Fruit fly (Drosophila melanogaster) whole organism, embryonic: ENCODE data around the gene mRpL51.

Experiments
- Adf1 ChIP-seq: fragments of 200-800 bp; sonication (Bioruptor generic); IDR thresholded peaks from 2 replicates; pipeline ENCODE4 v1.3.6; 2022; ENCODE audit warnings: missing biosample characterization, missing genetic modification characterization
- CG10147 ChIP-seq: fragments of 200-800 bp; sonication (Bioruptor generic); optimal IDR thresholded peaks from 2 replicates; lab custom pipeline; 2019; ENCODE audit warnings: missing biosample characterization, mild to moderate bottlenecking, missing genetic modification characterization, moderate library complexity
- CG10209 ChIP-seq: fragments of 200-800 bp; sonication (Bioruptor generic); optimal IDR thresholded peaks from 3 replicates; lab custom pipeline; 2017; ENCODE audit warnings: missing biosample characterization, mild to moderate bottlenecking, missing genetic modification characterization, missing genetic modification reagents
- CG1024 ChIP-seq: fragments of 200-800 bp; sonication (Bioruptor generic); IDR thresholded peaks from 2 replicates; pipeline ENCODE4 v1.3.6; 2022; ENCODE audit warnings: missing biosample characterization, missing genetic modification characterization
- CG12104 ChIP-seq: fragments of 200-800 bp; sonication (Bioruptor generic); optimal IDR thresholded peaks from 3 replicates; lab custom pipeline; 2016; ENCODE audit warnings: missing biosample characterization, missing genetic modification characterization
- CG1647 ChIP-seq: fragments of 200-800 bp; sonication (Bioruptor generic); optimal IDR thresholded peaks from 3 replicates; lab custom pipeline; 2016; ENCODE audit warnings: missing biosample characterization, missing genetic modification characterization
- CG17829 ChIP-seq: fragments of 200-800 bp; optimal IDR thresholded peaks from 2 replicates; lab custom pipeline; 2019; ENCODE audit warnings: missing biosample characterization, mild to moderate bottlenecking, missing genetic modification characterization, moderate library complexity
- CG30431 ChIP-seq: fragments of 200-800 bp; sonication (Bioruptor generic); optimal IDR thresholded peaks from 2 replicates; lab custom pipeline; 2017; ENCODE audit warnings: missing biosample characterization, missing genetic modification characterization
- CG31365 ChIP-seq: fragments of 200-800 bp; sonication (Bioruptor generic); optimal IDR thresholded peaks from 2 replicates; lab custom pipeline; 2018; ENCODE audit warnings: missing biosample characterization, mild to moderate bottlenecking, missing genetic modification characterization
- CG34224 ChIP-seq: fragments of 200-800 bp; sonication (Bioruptor generic); IDR thresholded peaks from 3 replicates; pipeline ENCODE4 v1.3.6; 2022; ENCODE audit warnings: missing biosample characterization, missing genetic modification characterization; ENCODE audit not compliant: partially characterized antibody
- CG34422 ChIP-seq: fragments of 200-800 bp; sonication (Bioruptor generic); IDR thresholded peaks from 3 replicates; pipeline ENCODE4 v1.3.6; 2022; ENCODE audit warnings: missing biosample characterization, missing genetic modification characterization
- CG6854 ChIP-seq: fragments of 200-800 bp; sonication (Bioruptor generic); optimal IDR thresholded peaks from 3 replicates; lab custom pipeline; 2017; ENCODE audit warnings: missing biosample characterization, mild to moderate bottlenecking, missing genetic modification characterization
- CG7786 ChIP-seq: fragments of 200-800 bp; sonication (Bioruptor generic); optimal IDR thresholded peaks from 2 replicates; lab custom pipeline; 2016; ENCODE audit warnings: missing biosample characterization, missing genetic modification characterization
- Dfd ChIP-seq, 2 experiments: fragments of >200 bp; optimal IDR thresholded peaks; 2 replicates each; lab custom pipeline; 2017; ENCODE audit warnings: missing biosample characterization in 2 of 2, missing genetic modification characterization in 2 of 2
- Ets97D ChIP-seq: fragments of 200-800 bp; sonication (Bioruptor generic); optimal IDR thresholded peaks from 3 replicates; lab custom pipeline; 2016; ENCODE audit warnings: missing biosample characterization, missing genetic modification characterization
- Gsc ChIP-seq: fragments of 200-800 bp; sonication (Bioruptor generic); IDR thresholded peaks from 2 replicates; pipeline ENCODE4 v1.3.6; 2022; ENCODE audit warnings: missing biosample characterization, missing genetic modification characterization
- Lhr ChIP-seq: fragments of 200-800 bp; sonication (Bioruptor generic); optimal IDR thresholded peaks from 3 replicates; lab custom pipeline; 2017; ENCODE audit warnings: mild to moderate bottlenecking, missing biosample characterization, missing genetic modification reagents, missing genetic modification characterization
- Mes4 ChIP-seq: fragments of 200-800 bp; sonication (Bioruptor generic); optimal IDR thresholded peaks from 2 replicates; lab custom pipeline; 2016; ENCODE audit warnings: missing biosample characterization, missing genetic modification characterization
- Myb ChIP-seq: fragments of 200-800 bp; sonication (Bioruptor generic); optimal IDR thresholded peaks from 2 replicates; lab custom pipeline; 2016; ENCODE audit warnings: missing biosample characterization, missing genetic modification characterization
- Nf-YB ChIP-seq: fragments of 200-800 bp; sonication (Bioruptor generic); optimal IDR thresholded peaks from 3 replicates; lab custom pipeline; 2019; ENCODE audit warnings: missing biosample characterization, mild to moderate bottlenecking, missing genetic modification characterization, moderate library complexity
- PHDP ChIP-seq: fragments of 200-800 bp; sonication (Bioruptor generic); optimal IDR thresholded peaks from 3 replicates; lab custom pipeline; 2018; ENCODE audit warnings: missing biosample characterization, mild to moderate bottlenecking, missing genetic modification characterization, moderate library complexity
- Rfx ChIP-seq: fragments of 200-800 bp; sonication (Bioruptor generic); IDR thresholded peaks from 2 replicates; pipeline ENCODE4 v1.3.6; 2022; ENCODE audit warnings: missing biosample characterization, missing genetic modification characterization
- Sin3A ChIP-seq: fragments of >200 bp; optimal IDR thresholded peaks from 2 replicates; lab custom pipeline; 2018
- Sox100B ChIP-seq: fragments of 200-800 bp; sonication (Bioruptor generic); optimal IDR thresholded peaks from 3 replicates; lab custom pipeline; 2018; ENCODE audit warnings: missing biosample characterization, mild to moderate bottlenecking, missing genetic modification characterization
- Taf1 ChIP-seq: fragments of 200-800 bp; sonication (Bioruptor generic); IDR thresholded peaks from 2 replicates; pipeline ENCODE4 v1.3.6; 2022; ENCODE audit warnings: missing biosample characterization, missing genetic modification characterization
- Tbp ChIP-seq: fragments of >200 bp; optimal IDR thresholded peaks from 2 replicates; lab custom pipeline; 2018; ENCODE audit warnings: missing biosample characterization, missing genetic modification characterization
- Xrp1 ChIP-seq: fragments of 200-800 bp; sonication (Bioruptor generic); IDR thresholded peaks from 2 replicates; pipeline ENCODE4 v1.3.6; 2022; ENCODE audit warnings: missing biosample characterization, missing genetic modification characterization
- ac ChIP-seq: fragments of 200-800 bp; sonication (Bioruptor generic); optimal IDR thresholded peaks from 3 replicates; lab custom pipeline; 2017; ENCODE audit warnings: missing biosample characterization, mild to moderate bottlenecking, missing genetic modification characterization
- ase ChIP-seq: fragments of 200-800 bp; sonication (Bioruptor generic); IDR thresholded peaks from 3 replicates; pipeline ENCODE4 v1.3.6; 2022; ENCODE audit warnings: missing biosample characterization, missing genetic modification characterization
- bab2 ChIP-seq: fragments of 200-800 bp; sonication (Bioruptor generic); optimal IDR thresholded peaks from 2 replicates; lab custom pipeline; 2016; ENCODE audit warnings: missing biosample characterization, missing genetic modification characterization
- cad ChIP-seq: fragments of >200 bp; optimal IDR thresholded peaks from 2 replicates; lab custom pipeline; 2017; ENCODE audit warnings: missing biosample characterization, missing genetic modification characterization
- chm ChIP-seq: fragments of 200-800 bp; sonication (Bioruptor generic); IDR thresholded peaks from 2 replicates; pipeline ENCODE4 v1.3.6; 2022; ENCODE audit warnings: missing biosample characterization, missing genetic modification characterization
- chn ChIP-seq: fragments of 200-800 bp; sonication (Bioruptor generic); optimal IDR thresholded peaks from 2 replicates; lab custom pipeline; 2016; ENCODE audit warnings: missing biosample characterization, missing genetic modification characterization
- ems ChIP-seq: fragments of 200-800 bp; sonication (Bioruptor generic); optimal IDR thresholded peaks from 3 replicates; lab custom pipeline; 2016; ENCODE audit warnings: missing biosample characterization, missing genetic modification characterization
- fd96Cb ChIP-seq: fragments of 200-800 bp; sonication (Bioruptor generic); optimal IDR thresholded peaks from 2 replicates; lab custom pipeline; 2018; ENCODE audit warnings: missing biosample characterization, mild to moderate bottlenecking, missing genetic modification characterization, moderate library complexity
- gce ChIP-seq: fragments of 200-800 bp; sonication (Bioruptor generic); IDR thresholded peaks from 3 replicates; pipeline ENCODE4 v1.3.6; 2022; ENCODE audit warnings: missing biosample characterization, missing genetic modification characterization
- gcm2 ChIP-seq: fragments of 200-800 bp; sonication (Bioruptor generic); optimal IDR thresholded peaks from 2 replicates; lab custom pipeline; 2016; ENCODE audit warnings: missing biosample characterization, missing genetic modification characterization
- hbn ChIP-seq: fragments of 200-800 bp; sonication (Bioruptor generic); IDR thresholded peaks from 2 replicates; pipeline ENCODE4 v1.3.6; 2022; ENCODE audit warnings: missing biosample characterization, missing genetic modification characterization; ENCODE audit not compliant: partially characterized antibody
- lov ChIP-seq, 2 experiments: fragments of 200-800 bp in 1 of 2; fragments of >200 bp in 1 of 2; sonication (Bioruptor generic) in 1 of 2; IDR thresholded peaks in 1 of 2; optimal IDR thresholded peaks in 1 of 2; 2 replicates in 1 of 2; 3 replicates in 1 of 2; pipeline versions ENCODE4 v1.3.6 to Lab custom; 2017 to 2022; ENCODE audit warnings: missing biosample characterization in 1 of 2, missing genetic modification characterization in 1 of 2
- onecut ChIP-seq: fragments of 200-800 bp; sonication (Bioruptor generic); IDR thresholded peaks from 2 replicates; pipeline ENCODE4 v1.3.6; 2022; ENCODE audit warnings: missing biosample characterization, missing genetic modification characterization
- phol ChIP-seq: fragments of 200-800 bp; sonication (Bioruptor generic); optimal IDR thresholded peaks from 3 replicates; lab custom pipeline; 2018; ENCODE audit warnings: missing biosample characterization, mild to moderate bottlenecking, missing genetic modification characterization, moderate library complexity
- ranshi ChIP-seq: fragments of 200-800 bp; sonication (Bioruptor generic); IDR thresholded peaks from 2 replicates; pipeline ENCODE4 v1.3.6; 2022; ENCODE audit warnings: missing biosample characterization, missing genetic modification characterization
- shn ChIP-seq: fragments of 200-800 bp; sonication (Bioruptor generic); optimal IDR thresholded peaks from 3 replicates; lab custom pipeline; 2016; ENCODE audit warnings: missing biosample characterization, missing genetic modification characterization
- sqz ChIP-seq: fragments of 200-800 bp; sonication (Bioruptor generic); optimal IDR thresholded peaks from 3 replicates; lab custom pipeline; 2018; ENCODE audit warnings: missing biosample characterization, mild to moderate bottlenecking, missing genetic modification characterization
- stc ChIP-seq: fragments of 200-800 bp; sonication (Bioruptor generic); IDR thresholded peaks from 2 replicates; pipeline ENCODE4 v1.3.6; 2022; ENCODE audit warnings: missing biosample characterization, missing genetic modification characterization
- tll ChIP-seq, 2 experiments: fragments of 200-800 bp in 1 of 2; fragments of >200 bp in 1 of 2; sonication (Bioruptor generic) in 1 of 2; optimal IDR thresholded peaks; 2 replicates each; lab custom pipeline; 2017 to 2019; ENCODE audit warnings: missing biosample characterization in 2 of 2, missing genetic modification characterization in 2 of 2, mild to moderate bottlenecking in 1 of 2, moderate library complexity in 1 of 2
- toy ChIP-seq: fragments of 200-800 bp; sonication (Bioruptor generic); IDR thresholded peaks from 2 replicates; pipeline ENCODE4 v1.3.6; 2022; ENCODE audit warnings: missing biosample characterization, missing genetic modification characterization
- ttk ChIP-seq: fragments of 200-800 bp; sonication (Bioruptor generic); IDR thresholded peaks from 2 replicates; pipeline ENCODE4 v2.1.2; 2022; ENCODE audit warnings: missing biosample characterization, missing genetic modification characterization
- tup ChIP-seq: fragments of 200-800 bp; sonication (Bioruptor generic); optimal IDR thresholded peaks from 2 replicates; lab custom pipeline; 2016; ENCODE audit warnings: missing biosample characterization, mild to moderate bottlenecking, missing genetic modification characterization, moderate library complexity
- twi ChIP-seq: fragments of 200-800 bp; optimal IDR thresholded peaks from 2 replicates; lab custom pipeline; 2019; ENCODE audit warnings: missing biosample characterization, mild to moderate bottlenecking, missing genetic modification characterization, moderate library complexity

mRpL51 gene

DNA sequence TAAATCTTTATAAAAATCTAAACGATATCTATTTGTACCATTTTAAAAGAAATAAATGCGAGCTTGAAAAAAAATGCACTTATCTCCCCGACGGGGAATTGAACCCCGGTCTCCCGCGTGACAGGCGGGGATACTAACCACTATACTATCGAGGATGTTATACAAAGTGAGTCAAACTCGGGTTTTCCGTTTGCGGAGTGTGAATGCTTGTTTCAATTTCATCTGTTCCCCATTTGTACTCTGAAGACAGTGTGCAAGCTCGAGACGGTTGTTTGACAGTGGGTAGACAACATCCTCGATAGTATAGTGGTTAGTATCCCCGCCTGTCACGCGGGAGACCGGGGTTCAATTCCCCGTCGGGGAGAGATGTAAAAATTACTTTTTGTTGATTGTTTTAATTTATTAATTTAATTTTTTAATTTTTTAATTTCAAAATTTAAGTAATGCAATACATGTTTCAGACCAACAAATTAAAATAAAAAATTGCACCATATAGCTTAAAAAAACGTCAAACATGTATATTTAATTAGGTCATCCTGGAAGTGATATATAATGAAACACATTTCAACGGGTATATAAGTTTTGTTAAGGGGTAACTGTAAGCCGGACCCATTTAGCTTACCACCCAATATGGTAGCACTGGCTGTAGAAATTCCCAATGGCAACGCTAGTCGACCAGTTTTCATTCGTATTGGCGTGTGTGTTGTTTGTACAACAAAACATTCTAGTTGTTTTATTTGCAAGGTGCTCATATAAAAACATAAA lies 24.5 kb upstream of the mRpL51 start, which contains the start of gene Sema1a (continued):
- peak; percentile 58 for TF ChIP-seq CG10147 (GFP tag; lab: Kevin White, UChicago)
- TF ChIP-seq Tbp (GFP tag; lab: Kevin White, UChicago), result no peak
- TF ChIP-seq hbn (GFP tag; lab: Robert Waterston, UW), result peak; percentile 77
- TF ChIP-seq ems (GFP tag; lab: Kevin White, UChicago), result peak; percentile 10
- no peak for TF ChIP-seq cad (GFP tag; lab: Kevin White, UChicago)
- TF ChIP-seq Taf1 (GFP tag; lab: Robert Waterston, UW), result peak; percentile 53
- TF ChIP-seq phol (tag; lab: Kevin White, UChicago), result peak; percentile 36
- no peak for TF ChIP-seq tll (GFP tag; optimal IDR thresholded peaks at IDR 0.05; lab: Kevin White, UChicago)
- peak; percentile 79 for TF ChIP-seq CG34224 (GFP tag; lab: Robert Waterston, UW)
- TF ChIP-seq stc (GFP tag; lab: Robert Waterston, UW), result peak; percentile 44; the same call in 1 of the 2 replicates
- peak; percentile 53 for TF ChIP-seq Mes4
- peak; percentile 74 for TF ChIP-seq Xrp1
- no peak; the same call in 2 of the 3 replicates for TF ChIP-seq ase (GFP tag; lab: Robert Waterston, UW)
- TF ChIP-seq lov (optimal IDR thresholded peaks at IDR 0.05; lab: Kevin White, UChicago), result no peak
- no peak for TF ChIP-seq lov (GFP tag; IDR thresholded peaks at IDR 0.05; lab: Robert Waterston, UW)
- peak; percentile 47 for TF ChIP-seq CG17829 (tag; lab: Kevin White, UChicago)
- TF ChIP-seq CG1647, result peak; percentile 24
- peak; percentile 33 for TF ChIP-seq CG7786 (GFP tag; lab: Kevin White, UChicago)
- no peak for TF ChIP-seq Sin3A (lab: Kevin White, UChicago)
- peak; percentile 82 for TF ChIP-seq Rfx (GFP tag; lab: Robert Waterston, UW)
- TF ChIP-seq gce (GFP tag; lab: Robert Waterston, UW), result no peak
- TF ChIP-seq shn (GFP tag; lab: Kevin White, UChicago), result peak; percentile 34
- peak; percentile 39 for TF ChIP-seq PHDP (tag; lab: Kevin White, UChicago)
- TF ChIP-seq chn, result peak; percentile 34
- TF ChIP-seq Gsc (GFP tag; lab: Robert Waterston, UW), result no peak
- no peak for TF ChIP-seq Dfd (GFP tag; optimal IDR thresholded peaks at IDR 0.05; lab: Kevin White, UChicago)
- peak; percentile 73 for TF ChIP-seq chm (GFP tag; lab: Robert Waterston, UW)
- peak; percentile 44 for TF ChIP-seq fd96Cb (tag; lab: Kevin White, UChicago)
- TF ChIP-seq gcm2 (GFP tag; lab: Kevin White, UChicago), result peak; percentile 79
- no peak for TF ChIP-seq tup (GFP tag; lab: Kevin White, UChicago)
- no peak for TF ChIP-seq Sox100B
- TF ChIP-seq Lhr (GFP tag; lab: Kevin White, UChicago), result peak; percentile 42
- TF ChIP-seq CG34422 (GFP tag; lab: Robert Waterston, UW), result peak; percentile 75
- TF ChIP-seq CG10209 (GFP tag; lab: Kevin White, UChicago), result peak; percentile 34
- TF ChIP-seq bab2, result peak; percentile 15
- TF ChIP-seq CG31365 (tag; lab: Kevin White, UChicago), result no peak
- TF ChIP-seq ttk, result no peak; the same call in 1 of the 2 replicates
- peak; percentile 41; the same call in 1 of the 2 replicates for TF ChIP-seq CG1024
- TF ChIP-seq Adf1 (GFP tag; lab: Robert Waterston, UW), result peak; percentile 50; the same call in 1 of the 2 replicates
- peak; percentile 41 for TF ChIP-seq twi
- peak; percentile 32 for TF ChIP-seq sqz (GFP tag; lab: Kevin White, UChicago)
- peak; percentile 59 for TF ChIP-seq CG6854 (GFP tag; lab: Kevin White, UChicago)
- peak; percentile 39 for TF ChIP-seq Myb (GFP tag; lab: Kevin White, UChicago)
- peak; percentile 50; the same call in 1 of the 2 replicates for TF ChIP-seq ranshi (GFP tag; lab: Robert Waterston, UW)
- TF ChIP-seq CG30431, result peak; percentile 77
- peak; percentile 66 for TF ChIP-seq onecut (GFP tag; lab: Robert Waterston, UW)
- no peak for TF ChIP-seq ac (GFP tag; lab: Kevin White, UChicago)
- no peak for TF ChIP-seq toy (GFP tag; lab: Robert Waterston, UW)
- TF ChIP-seq Ets97D (GFP tag; lab: Kevin White, UChicago), result peak; percentile 36
- TF ChIP-seq Nf-YB (GFP tag; lab: Kevin White, UChicago), result peak; percentile 5
- TF ChIP-seq CG12104 (GFP tag; lab: Kevin White, UChicago), result no peak
